Fruit fly (Drosophila melanogaster) whole organism, embryonic: ENCODE measurements around the gene CG9205.
A peak's percentile ranks its signal among the peaks of the same experiment; 100 is the strongest.

Source experiments
- Asciz ChIP-seq: fragments of 200-800 bp; sonication (Bioruptor generic); optimal IDR thresholded peaks from 2 replicates; lab custom pipeline; 2017; ENCODE audit warnings: missing biosample characterization, mild to moderate bottlenecking, missing genetic modification characterization, missing genetic modification reagents
- B-H2 ChIP-seq: fragments of 200-800 bp; sonication (Bioruptor generic); optimal IDR thresholded peaks from 2 replicates; lab custom pipeline; 2018; ENCODE audit warnings: missing biosample characterization, mild to moderate bottlenecking, missing genetic modification characterization
- CG10366 ChIP-seq: fragments of 200-800 bp; sonication (Bioruptor generic); IDR thresholded peaks from 2 replicates; pipeline ENCODE4 v1.3.6; 2022; ENCODE audit warnings: missing biosample characterization, missing genetic modification characterization
- CG12071 ChIP-seq: fragments of 200-800 bp; sonication (Bioruptor generic); optimal IDR thresholded peaks from 3 replicates; lab custom pipeline; 2018; ENCODE audit warnings: missing biosample characterization, mild to moderate bottlenecking, missing genetic modification characterization
- CG12236 ChIP-seq: fragments of 200-800 bp; sonication (Bioruptor generic); optimal IDR thresholded peaks from 2 replicates; lab custom pipeline; 2016; ENCODE audit warnings: missing biosample characterization, missing genetic modification characterization
- CG15696 ChIP-seq: fragments of 200-800 bp; sonication (Bioruptor generic); optimal IDR thresholded peaks from 2 replicates; lab custom pipeline; 2019; ENCODE audit warnings: missing biosample characterization, mild to moderate bottlenecking, missing genetic modification characterization, moderate library complexity
- CG2678 ChIP-seq: fragments of 200-800 bp; sonication (Bioruptor generic); optimal IDR thresholded peaks from 3 replicates; lab custom pipeline; 2019; ENCODE audit warnings: missing biosample characterization, mild to moderate bottlenecking, missing genetic modification characterization, moderate library complexity
- CG3163 ChIP-seq: fragments of 200-800 bp; sonication (Bioruptor generic); optimal IDR thresholded peaks from 3 replicates; lab custom pipeline; 2016; ENCODE audit warnings: missing biosample characterization, missing genetic modification characterization
- CG3281 ChIP-seq: fragments of 200-800 bp; sonication (Bioruptor generic); optimal IDR thresholded peaks from 3 replicates; lab custom pipeline; 2017; ENCODE audit warnings: missing biosample characterization, mild to moderate bottlenecking, missing genetic modification characterization
- CG3847 ChIP-seq: fragments of 200-800 bp; sonication (Bioruptor generic); IDR thresholded peaks from 2 replicates; pipeline ENCODE4 v1.3.6; 2022; ENCODE audit warnings: missing biosample characterization, missing genetic modification characterization
- CG4404 ChIP-seq: fragments of 200-800 bp; sonication (Bioruptor generic); IDR thresholded peaks from 2 replicates; pipeline ENCODE4 v1.3.6; 2022; ENCODE audit warnings: missing biosample characterization, missing genetic modification characterization
- CG4730 ChIP-seq: fragments of 200-800 bp; sonication (Bioruptor generic); IDR thresholded peaks from 2 replicates; pipeline ENCODE4 v1.3.6; 2022; ENCODE audit warnings: missing biosample characterization, missing genetic modification characterization
- CG4820 ChIP-seq: fragments of 200-800 bp; sonication (Bioruptor generic); optimal IDR thresholded peaks from 3 replicates; lab custom pipeline; 2016; ENCODE audit warnings: missing biosample characterization, missing genetic modification characterization
- CG6254 ChIP-seq: fragments of 200-800 bp; sonication (Bioruptor generic); optimal IDR thresholded peaks from 3 replicates; lab custom pipeline; 2017; ENCODE audit warnings: mild to moderate bottlenecking, missing biosample characterization, missing genetic modification reagents, missing genetic modification characterization
- CG6654 ChIP-seq: fragments of 200-800 bp; sonication (Bioruptor generic); optimal IDR thresholded peaks from 2 replicates; lab custom pipeline; 2017; ENCODE audit warnings: missing biosample characterization, mild to moderate bottlenecking, missing genetic modification characterization
- CG6689 ChIP-seq: fragments of 200-800 bp; sonication (Bioruptor generic); IDR thresholded peaks from 2 replicates; pipeline ENCODE4 v1.3.6; 2022; ENCODE audit warnings: missing biosample characterization, missing genetic modification characterization
- CG7839 ChIP-seq: fragments of 200-800 bp; sonication (Bioruptor generic); optimal IDR thresholded peaks from 3 replicates; lab custom pipeline; 2018; ENCODE audit warnings: missing biosample characterization, mild to moderate bottlenecking, missing genetic modification characterization, moderate library complexity
- CG7987 ChIP-seq: fragments of 200-800 bp; sonication (Bioruptor generic); optimal IDR thresholded peaks from 2 replicates; lab custom pipeline; 2018; ENCODE audit warnings: missing biosample characterization, mild to moderate bottlenecking, missing genetic modification characterization, moderate library complexity
- CG8359 ChIP-seq: fragments of 200-800 bp; sonication (Bioruptor generic); optimal IDR thresholded peaks from 2 replicates; lab custom pipeline; 2017; ENCODE audit warnings: missing biosample characterization, mild to moderate bottlenecking, missing genetic modification characterization, borderline replicate concordance
- CG9817 ChIP-seq: fragments of 200-800 bp; sonication (Bioruptor generic); optimal IDR thresholded peaks from 2 replicates; lab custom pipeline; 2018; ENCODE audit warnings: missing biosample characterization, mild to moderate bottlenecking, missing genetic modification characterization, moderate library complexity
- Chrac-16 ChIP-seq: fragments of 200-800 bp; sonication (Bioruptor generic); optimal IDR thresholded peaks from 3 replicates; lab custom pipeline; 2016; ENCODE audit warnings: missing biosample characterization, missing genetic modification characterization
- Doc3 ChIP-seq: fragments of 200-800 bp; sonication (Bioruptor generic); IDR thresholded peaks from 3 replicates; pipeline ENCODE4 v1.3.6; 2022; ENCODE audit warnings: missing biosample characterization, missing genetic modification characterization; ENCODE audit not compliant: partially characterized antibody
- Ets97D ChIP-seq: fragments of 200-800 bp; sonication (Bioruptor generic); optimal IDR thresholded peaks from 3 replicates; lab custom pipeline; 2016; ENCODE audit warnings: missing biosample characterization, missing genetic modification characterization
- Fer1 ChIP-seq: fragments of 200-800 bp; sonication (Bioruptor generic); optimal IDR thresholded peaks from 2 replicates; lab custom pipeline; 2017; ENCODE audit warnings: missing biosample characterization, mild to moderate bottlenecking, missing genetic modification characterization
- HLH3B ChIP-seq: fragments of 200-800 bp; sonication (Bioruptor generic); IDR thresholded peaks from 2 replicates; pipeline ENCODE4 v1.3.6; 2022; ENCODE audit warnings: missing biosample characterization, missing genetic modification characterization
- MBD-R2 ChIP-seq: fragments of 200-800 bp; sonication (Bioruptor generic); IDR thresholded peaks from 2 replicates; pipeline ENCODE4 v1.3.6; 2022; ENCODE audit warnings: missing biosample characterization, missing genetic modification characterization
- Opbp ChIP-seq: fragments of 200-800 bp; sonication (Bioruptor generic); IDR thresholded peaks from 3 replicates; pipeline ENCODE4 v1.3.6; 2022; ENCODE audit warnings: missing biosample characterization, missing genetic modification characterization; ENCODE audit not compliant: partially characterized antibody
- Optix ChIP-seq: fragments of 200-800 bp; sonication (Bioruptor generic); IDR thresholded peaks from 3 replicates; pipeline ENCODE4 v1.3.6; 2022; ENCODE audit warnings: missing biosample characterization, missing genetic modification characterization
- Rx ChIP-seq: fragments of 200-800 bp; sonication (Bioruptor generic); IDR thresholded peaks from 2 replicates; pipeline ENCODE4 v1.3.6; 2022; ENCODE audit warnings: missing biosample characterization, missing genetic modification characterization
- Sin3A ChIP-seq: fragments of >200 bp; optimal IDR thresholded peaks from 2 replicates; lab custom pipeline; 2018
- Stat92E ChIP-seq, 3 experiments: fragments of >200 bp in 2 of 3; fragments of 200-800 bp in 1 of 3; sonication (Bioruptor generic) in 1 of 3; optimal IDR thresholded peaks; 2 replicates each; lab custom pipeline; 2017 to 2019; ENCODE audit warnings: missing biosample characterization in 3 of 3, missing genetic modification characterization in 3 of 3, mild to moderate bottlenecking in 1 of 3, moderate library complexity in 1 of 3
- Xrp1 ChIP-seq: fragments of 200-800 bp; sonication (Bioruptor generic); IDR thresholded peaks from 2 replicates; pipeline ENCODE4 v1.3.6; 2022; ENCODE audit warnings: missing biosample characterization, missing genetic modification characterization
- abd-A ChIP-seq: fragments of 200-800 bp; sonication (Bioruptor generic); optimal IDR thresholded peaks from 3 replicates; lab custom pipeline; 2019; ENCODE audit warnings: missing biosample characterization, mild to moderate bottlenecking, missing genetic modification characterization, moderate library complexity
- ara ChIP-seq: fragments of 200-800 bp; sonication (Bioruptor generic); IDR thresholded peaks from 2 replicates; pipeline ENCODE4 v1.3.6; 2022; ENCODE audit warnings: missing biosample characterization, missing genetic modification characterization
- bsh ChIP-seq, 2 experiments: fragments of 200-800 bp; sonication (Bioruptor generic); optimal IDR thresholded peaks; 2 replicates each; lab custom pipeline; 2017 to 2018; ENCODE audit warnings: mild to moderate bottlenecking in 2 of 2, missing biosample characterization in 2 of 2, missing genetic modification characterization in 2 of 2, moderate library complexity in 1 of 2
- croc ChIP-seq: fragments of 200-800 bp; sonication (Bioruptor generic); conservative IDR thresholded peaks from 3 replicates; pipeline ENCODE4 v1.3.6; 2022; ENCODE audit warnings: missing biosample characterization, missing genetic modification characterization
- hbn ChIP-seq: fragments of 200-800 bp; sonication (Bioruptor generic); IDR thresholded peaks from 2 replicates; pipeline ENCODE4 v1.3.6; 2022; ENCODE audit warnings: missing biosample characterization, missing genetic modification characterization; ENCODE audit not compliant: partially characterized antibody
- her ChIP-seq: fragments of 200-800 bp; sonication (Bioruptor generic); optimal IDR thresholded peaks from 2 replicates; lab custom pipeline; 2016; ENCODE audit warnings: missing biosample characterization, missing genetic modification characterization
- inv ChIP-seq: fragments of 200-800 bp; sonication (Bioruptor generic); IDR thresholded peaks from 2 replicates; pipeline ENCODE4 v1.3.6; 2022; ENCODE audit warnings: missing biosample characterization, missing genetic modification characterization; ENCODE audit not compliant: partially characterized antibody
- knrl ChIP-seq: fragments of 200-800 bp; sonication (Bioruptor generic); IDR thresholded peaks from 3 replicates; pipeline ENCODE4 v1.3.6; 2022; ENCODE audit warnings: missing biosample characterization, missing genetic modification characterization; ENCODE audit not compliant: partially characterized antibody
- oc ChIP-seq: fragments of 200-800 bp; sonication (Bioruptor generic); optimal IDR thresholded peaks from 2 replicates; lab custom pipeline; 2018; ENCODE audit warnings: missing biosample characterization, mild to moderate bottlenecking, missing genetic modification characterization, moderate library complexity
- otp ChIP-seq: fragments of 200-800 bp; sonication (Bioruptor generic); IDR thresholded peaks from 3 replicates; pipeline ENCODE4, ENCODE4 v1.3.6; 2022; ENCODE audit warnings: missing biosample characterization, missing genetic modification characterization
- peb ChIP-seq: fragments of 200-800 bp; sonication (Bioruptor generic); IDR thresholded peaks from 2 replicates; pipeline ENCODE4 v1.3.6; 2022; ENCODE audit warnings: missing biosample characterization, missing genetic modification characterization
- pfk ChIP-seq: fragments of 200-800 bp; sonication (Bioruptor generic); optimal IDR thresholded peaks from 2 replicates; lab custom pipeline; 2018; ENCODE audit warnings: missing biosample characterization, mild to moderate bottlenecking, missing genetic modification characterization, moderate library complexity
- sc ChIP-seq, 3 experiments: fragments of >200 bp in 2 of 3; fragments of 200-800 bp in 1 of 3; sonication (Bioruptor generic) in 1 of 3; optimal IDR thresholded peaks; 2 replicates in 2 of 3; 3 replicates in 1 of 3; lab custom pipeline; 2017; ENCODE audit warnings: mild to moderate bottlenecking in 1 of 3, missing biosample characterization in 1 of 3, missing genetic modification characterization in 1 of 3, missing genetic modification reagents in 1 of 3
- ssp ChIP-seq: fragments of 200-800 bp; sonication (Bioruptor generic); IDR thresholded peaks from 2 replicates; pipeline ENCODE4 v1.3.6; 2022; ENCODE audit warnings: missing biosample characterization, missing genetic modification characterization
- stc ChIP-seq: fragments of 200-800 bp; sonication (Bioruptor generic); IDR thresholded peaks from 2 replicates; pipeline ENCODE4 v1.3.6; 2022; ENCODE audit warnings: missing biosample characterization, missing genetic modification characterization
- ttk ChIP-seq: fragments of 200-800 bp; sonication (Bioruptor generic); IDR thresholded peaks from 2 replicates; pipeline ENCODE4 v2.1.2; 2022; ENCODE audit warnings: missing biosample characterization, missing genetic modification characterization
- zen ChIP-seq: fragments of 200-800 bp; sonication (Bioruptor generic); optimal IDR thresholded peaks from 3 replicates; lab custom pipeline; 2018; ENCODE audit warnings: missing biosample characterization, mild to moderate bottlenecking, missing genetic modification characterization, moderate library complexity

The CG9205 gene

DNA sequence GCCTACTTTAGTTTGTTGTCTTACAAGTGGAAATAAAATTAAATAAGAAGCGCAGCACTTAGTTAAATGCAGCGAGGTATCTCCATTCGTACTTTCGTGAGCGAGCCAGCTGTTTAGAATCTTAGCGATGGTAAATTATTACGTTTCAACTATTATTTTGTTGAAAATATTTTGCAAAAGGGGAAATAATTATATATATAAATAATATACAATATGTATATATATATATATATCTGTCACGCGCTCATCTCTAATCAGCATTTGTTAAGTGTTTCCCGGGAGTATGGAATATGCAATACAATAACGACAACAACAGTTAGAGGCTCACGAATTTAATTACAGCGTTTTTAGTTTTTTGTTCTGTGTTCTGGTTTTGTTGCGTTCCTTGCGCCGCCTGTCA is 48.8 kb downstream of the CG9205 start (continued):
- peak; percentile 53; the same call in 2 of the 3 replicates for TF ChIP-seq Doc3 (GFP tag; lab: Robert Waterston, UW)
- TF ChIP-seq CG3163 (GFP tag; lab: Kevin White, UChicago): no peak
- no peak for TF ChIP-seq CG10366 (GFP tag; lab: Robert Waterston, UW)
- peak; percentile 35; the same call in 1 of the 2 replicates for TF ChIP-seq HLH3B (GFP tag; lab: Robert Waterston, UW)
- TF ChIP-seq MBD-R2 (GFP tag; lab: Robert Waterston, UW): no peak
- peak; percentile 58; the same call in 1 of the 2 replicates for TF ChIP-seq CG6689 (GFP tag; lab: Robert Waterston, UW)
- peak; percentile 68 for TF ChIP-seq Xrp1 (GFP tag; lab: Robert Waterston, UW)
- TF ChIP-seq CG7987 (GFP tag; lab: Kevin White, UChicago): no peak
- no peak for TF ChIP-seq Sin3A (lab: Kevin White, UChicago)
- no peak for TF ChIP-seq Chrac-16 (GFP tag; lab: Kevin White, UChicago)
- TF ChIP-seq peb (GFP tag; lab: Robert Waterston, UW): no peak
- no peak for TF ChIP-seq inv (GFP tag; lab: Robert Waterston, UW)
- no peak for TF ChIP-seq CG3847 (GFP tag; lab: Robert Waterston, UW)
- no peak for TF ChIP-seq her
- peak; percentile 73 for TF ChIP-seq CG15696
- TF ChIP-seq CG6654 (GFP tag; lab: Kevin White, UChicago): no peak
- no peak for TF ChIP-seq Opbp (GFP tag; lab: Robert Waterston, UW)
- TF ChIP-seq Ets97D: no peak
- no peak for TF ChIP-seq sc (optimal IDR thresholded peaks at IDR 0.05; lab: Kevin White, UChicago)
- no peak for TF ChIP-seq sc (GFP tag; optimal IDR thresholded peaks at IDR 0.05; lab: Kevin White, UChicago)
- no peak for TF ChIP-seq hbn (GFP tag; lab: Robert Waterston, UW)
- no peak for TF ChIP-seq otp (GFP tag; lab: Robert Waterston, UW)
- TF ChIP-seq ssp (GFP tag; lab: Robert Waterston, UW): 0 out of 2 replicates have a peak, but pooled peaks have one; percentile 15
- peak; percentile 27; the same call in 1 of the 2 replicates for TF ChIP-seq CG4730 (GFP tag; lab: Robert Waterston, UW)
- TF ChIP-seq CG4404 (GFP tag; lab: Robert Waterston, UW): no peak
- TF ChIP-seq B-H2 (GFP tag; lab: Kevin White, UChicago): no peak
- no peak for TF ChIP-seq Stat92E (GFP tag; optimal IDR thresholded peaks at IDR 0.05; lab: Kevin White, UChicago)
- TF ChIP-seq abd-A (tag; lab: Kevin White, UChicago): no peak
- TF ChIP-seq CG7839 (tag; lab: Kevin White, UChicago): peak; percentile 34
- TF ChIP-seq Asciz (GFP tag; lab: Kevin White, UChicago): peak; percentile 56
- peak in 1 of 2 experiments; percentile 22 for TF ChIP-seq bsh (GFP tag; optimal IDR thresholded peaks at IDR 0.05; lab: Kevin White, UChicago)
- TF ChIP-seq knrl (GFP tag; lab: Robert Waterston, UW): peak; percentile 34; the same call in 1 of the 3 replicates
- TF ChIP-seq oc: no peak
- TF ChIP-seq Fer1 (GFP tag; lab: Kevin White, UChicago): peak; percentile 1
- peak; percentile 23 for TF ChIP-seq CG8359 (GFP tag; lab: Kevin White, UChicago)
- TF ChIP-seq ttk (GFP tag; lab: Robert Waterston, UW): 0 out of 2 replicates have a peak, but pooled peaks have one; percentile 8
- no peak for TF ChIP-seq CG9817 (tag; lab: Kevin White, UChicago)
- TF ChIP-seq zen (tag; lab: Kevin White, UChicago): peak; percentile 47
- no peak for TF ChIP-seq Rx
- peak; percentile 54 for TF ChIP-seq CG2678
- TF ChIP-seq Optix (GFP tag; lab: Robert Waterston, UW): no peak
- TF ChIP-seq pfk (GFP tag; lab: Kevin White, UChicago): no peak
- no peak for TF ChIP-seq CG12236 (GFP tag; lab: Kevin White, UChicago)
- TF ChIP-seq ara (GFP tag; lab: Robert Waterston, UW): peak; percentile 45; the same call in 1 of the 2 replicates
- TF ChIP-seq CG6254 (GFP tag; lab: Kevin White, UChicago): peak; percentile 30
- TF ChIP-seq CG4820: no peak
- TF ChIP-seq CG12071 (GFP tag; lab: Kevin White, UChicago): no peak
- TF ChIP-seq CG3281: no peak
- TF ChIP-seq croc (GFP tag; lab: Robert Waterston, UW): 0 out of 3 replicates have a peak, but pooled peaks have one; percentile 20
- no peak for TF ChIP-seq stc (GFP tag; lab: Robert Waterston, UW)
